Worm (Caenorhabditis elegans) whole organism, L4 larva: ENCODE results near the gene B0495.9.
A peak's percentile ranks its signal among the peaks of the same experiment; 100 is the strongest.

Source experiments
- F10B5.3 ChIP-seq: sonication (generic microtip); optimal IDR thresholded peaks from 2 replicates; lab custom pipeline; 2016; ENCODE audit warnings: mild to moderate bottlenecking, missing genetic modification characterization, missing compliant biosample characterization
- F37D6.2 ChIP-seq: sonication (generic microtip); optimal IDR thresholded peaks from 2 replicates; lab custom pipeline; 2016; ENCODE audit warnings: mild to moderate bottlenecking, missing genetic modification characterization, missing compliant biosample characterization
- F44E2.7 ChIP-seq: fragments of 200-800 bp; sonication (Bioruptor generic); IDR thresholded peaks from 2 replicates; pipeline ENCODE4 v2.1.2; 2022; ENCODE audit warnings: missing genetic modification characterization, missing compliant biosample characterization
- T20F7.1 ChIP-seq: fragments of 200-800 bp; sonication (Bioruptor generic); optimal IDR thresholded peaks from 2 replicates; lab custom pipeline; 2018; ENCODE audit warnings: mild to moderate bottlenecking, missing genetic modification characterization, missing compliant biosample characterization
- T26A8.4 ChIP-seq: fragments of 200-800 bp; sonication (Bioruptor generic); IDR thresholded peaks from 2 replicates; pipeline ENCODE4 v1.3.6; 2022; ENCODE audit warnings: missing genetic modification characterization, missing compliant biosample characterization
- Y105C5A.15 ChIP-seq: fragments of 200-800 bp; sonication (Bioruptor generic); IDR thresholded peaks from 2 replicates; pipeline ENCODE4 v1.3.6; 2022; ENCODE audit warnings: missing genetic modification characterization, missing compliant biosample characterization
- ZK337.2 ChIP-seq: fragments of 200-800 bp; sonication (Bioruptor generic); IDR thresholded peaks from 2 replicates; pipeline ENCODE4 v1.3.6; 2022; ENCODE audit warnings: missing genetic modification reagents, missing genetic modification characterization, missing compliant biosample characterization
- aha-1 ChIP-seq: fragments of 150-350 bp; peaks from one replicate; lab custom pipeline; 2014; ENCODE audit warnings: missing biosample characterization, missing genetic modification characterization
- attf-4 ChIP-seq: sonication (generic microtip); optimal IDR thresholded peaks from 3 replicates; lab custom pipeline; 2017; ENCODE audit warnings: missing biosample characterization, missing genetic modification characterization
- ceh-32 ChIP-seq: sonication (generic microtip); optimal IDR thresholded peaks from 2 replicates; lab custom pipeline; 2016; ENCODE audit warnings: mild to moderate bottlenecking, missing genetic modification characterization, missing compliant biosample characterization; ENCODE audit not compliant: poor library complexity
- ceh-44 ChIP-seq: fragments of 200-800 bp; sonication (Bioruptor generic); IDR thresholded peaks from 2 replicates; pipeline ENCODE4 v1.3.6; 2022; ENCODE audit warnings: missing genetic modification reagents, missing genetic modification characterization, missing compliant biosample characterization
- cey-2 ChIP-seq: sonication (generic microtip); optimal IDR thresholded peaks from 3 replicates; lab custom pipeline; 2017; ENCODE audit warnings: missing genetic modification characterization, mild to moderate bottlenecking, missing compliant biosample characterization, antibody characterized with exemption, borderline replicate concordance; ENCODE audit not compliant: insufficient read depth
- ctbp-1 ChIP-seq: fragments of 200-800 bp; sonication (Bioruptor generic); IDR thresholded peaks from 2 replicates; pipeline ENCODE4 v1.3.6; 2022; ENCODE audit warnings: missing genetic modification reagents, missing genetic modification characterization, missing compliant biosample characterization
- daf-12 ChIP-seq: fragments of 150-350 bp; optimal IDR thresholded peaks from 2 replicates; lab custom pipeline; 2014; ENCODE audit warnings: missing biosample characterization, missing genetic modification reagents, missing genetic modification characterization
- daf-16 ChIP-seq, 3 experiments: sonication (generic microtip); optimal IDR thresholded peaks; 2 replicates each; lab custom pipeline; 2016 to 2017; ENCODE audit warnings: missing genetic modification characterization in 3 of 3, missing genetic modification reagents in 3 of 3, mild to moderate bottlenecking in 2 of 3, missing compliant biosample characterization in 2 of 3, missing biosample characterization in 1 of 3, moderate library complexity in 1 of 3
- daf-19 ChIP-seq: fragments of 200-800 bp; sonication (Bioruptor generic); conservative IDR thresholded peaks from 2 replicates; pipeline ENCODE4 v1.3.6; 2022; ENCODE audit warnings: missing genetic modification characterization, missing compliant biosample characterization
- fkh-10 ChIP-seq: fragments of 150-350 bp; optimal IDR thresholded peaks from 2 replicates; lab custom pipeline; 2014; ENCODE audit warnings: missing biosample characterization, missing genetic modification reagents, missing genetic modification characterization
- hlh-11 ChIP-seq: fragments of 200-800 bp; sonication (Bioruptor generic); optimal IDR thresholded peaks from 2 replicates; lab custom pipeline; 2018; ENCODE audit warnings: mild to moderate bottlenecking, missing genetic modification characterization, missing compliant biosample characterization
- hlh-30 ChIP-seq: sonication (generic microtip); optimal IDR thresholded peaks from 2 replicates; lab custom pipeline; 2017; ENCODE audit warnings: antibody characterized with exemption, mild to moderate bottlenecking, missing genetic modification characterization, missing compliant biosample characterization; ENCODE audit not compliant: insufficient read depth
- jun-1 ChIP-seq: fragments of 150-350 bp; optimal IDR thresholded peaks from 2 replicates; lab custom pipeline; 2014; ENCODE audit warnings: missing biosample characterization, missing genetic modification reagents, missing genetic modification characterization
- lin-1 ChIP-seq: fragments of 200-800 bp; sonication (Bioruptor generic); IDR thresholded peaks from 2 replicates; pipeline ENCODE4 v1.3.6; 2022; ENCODE audit warnings: missing genetic modification reagents, missing genetic modification characterization, missing compliant biosample characterization
- lin-29 ChIP-seq: fragments of 200-800 bp; sonication (Bioruptor generic); IDR thresholded peaks from 2 replicates; pipeline ENCODE4 v1.3.6; 2022; ENCODE audit warnings: missing genetic modification reagents, missing genetic modification characterization, missing compliant biosample characterization
- madf-9 ChIP-seq: fragments of 200-800 bp; sonication (Bioruptor generic); conservative IDR thresholded peaks from 2 replicates; pipeline ENCODE4 v1.3.6; 2022; ENCODE audit warnings: missing genetic modification reagents, missing genetic modification characterization, missing compliant biosample characterization
- mes-2 ChIP-seq: sonication (generic microtip); optimal IDR thresholded peaks from 2 replicates; lab custom pipeline; 2016; ENCODE audit warnings: missing genotype, mild to moderate bottlenecking, missing genetic modification characterization, missing compliant biosample characterization; ENCODE audit not compliant: poor library complexity, severe bottlenecking
- mxl-3 ChIP-seq: fragments of 200-800 bp; sonication (Bioruptor generic); optimal IDR thresholded peaks from 2 replicates; lab custom pipeline; 2018; ENCODE audit warnings: mild to moderate bottlenecking, missing genetic modification characterization, missing compliant biosample characterization
- nhr-111 ChIP-seq: fragments of 200-800 bp; sonication (Bioruptor generic); optimal IDR thresholded peaks from 2 replicates; lab custom pipeline; 2018; ENCODE audit warnings: mild to moderate bottlenecking, missing genetic modification characterization, missing compliant biosample characterization
- nhr-237 ChIP-seq: sonication (generic microtip); optimal IDR thresholded peaks from 2 replicates; lab custom pipeline; 2017; ENCODE audit warnings: missing biosample characterization, missing genetic modification characterization
- nhr-25 ChIP-seq: sonication (generic microtip); optimal IDR thresholded peaks from 2 replicates; lab custom pipeline; 2017; ENCODE audit warnings: missing genetic modification characterization, mild to moderate bottlenecking, missing compliant biosample characterization, antibody characterized with exemption, moderate library complexity, borderline replicate concordance; ENCODE audit not compliant: insufficient read depth
- nhr-76 ChIP-seq: fragments of 150-350 bp; optimal IDR thresholded peaks from 2 replicates; lab custom pipeline; 2014; ENCODE audit warnings: missing biosample characterization, missing genetic modification characterization
- rbr-2 ChIP-seq: sonication (generic microtip); optimal IDR thresholded peaks from 2 replicates; lab custom pipeline; 2016; ENCODE audit warnings: missing genotype, missing genetic modification characterization, missing compliant biosample characterization
- sdz-12 ChIP-seq: fragments of 200-800 bp; sonication (Bioruptor generic); optimal IDR thresholded peaks from 2 replicates; lab custom pipeline; 2018; ENCODE audit warnings: mild to moderate bottlenecking, missing genetic modification characterization, missing compliant biosample characterization
- set-16 ChIP-seq: fragments of 200-800 bp; sonication (Bioruptor generic); IDR thresholded peaks from 2 replicates; pipeline ENCODE4 v1.3.6; 2022; ENCODE audit warnings: missing genetic modification reagents, missing genetic modification characterization, missing compliant biosample characterization
- snpc-1.2 ChIP-seq: fragments of 200-800 bp; sonication (Bioruptor generic); IDR thresholded peaks from 2 replicates; pipeline ENCODE4 v1.3.6; 2022; ENCODE audit warnings: missing genetic modification reagents, missing genetic modification characterization, missing compliant biosample characterization
- tag-97 ChIP-seq: fragments of 200-800 bp; sonication (Bioruptor generic); IDR thresholded peaks from 2 replicates; pipeline ENCODE4 v1.3.6; 2022; ENCODE audit warnings: missing genetic modification characterization, missing compliant biosample characterization
- tra-1 ChIP-seq: fragments of 200-800 bp; sonication (Bioruptor generic); IDR thresholded peaks from 2 replicates; pipeline ENCODE4 v1.3.6; 2022; ENCODE audit warnings: missing genetic modification reagents, missing genetic modification characterization, missing compliant biosample characterization
- unc-39 ChIP-seq: sonication (generic microtip); optimal IDR thresholded peaks from 2 replicates; lab custom pipeline; 2017; ENCODE audit warnings: missing biosample characterization, missing genetic modification characterization
- unc-62 ChIP-seq, 3 experiments: fragments of 150-350 bp in 1 of 3; sonication (generic microtip); optimal IDR thresholded peaks in 2 of 3; peaks in 1 of 3; 1 replicate in 1 of 3; 2 replicates in 2 of 3; lab custom pipeline; 2014 to 2017; ENCODE audit warnings: missing biosample characterization in 3 of 3, missing genetic modification characterization in 3 of 3, missing genetic modification reagents in 3 of 3, missing genotype in 1 of 3
- vab-7 ChIP-seq: fragments of 200-800 bp; sonication (Bioruptor generic); IDR thresholded peaks from 2 replicates; pipeline ENCODE4 v1.3.6; 2022; ENCODE audit warnings: missing genetic modification reagents, missing genetic modification characterization, missing compliant biosample characterization
- zfp-2 ChIP-seq: sonication (generic microtip); optimal IDR thresholded peaks from 2 replicates; lab custom pipeline; 2016; ENCODE audit warnings: mild to moderate bottlenecking, missing genetic modification characterization, missing compliant biosample characterization
- zip-11 ChIP-seq: fragments of 200-800 bp; sonication (Bioruptor generic); IDR thresholded peaks from 2 replicates; pipeline ENCODE4 v1.3.6; 2022; ENCODE audit warnings: missing genetic modification characterization, missing compliant biosample characterization
- zip-2 ChIP-seq: fragments of 150-350 bp; optimal IDR thresholded peaks from 2 replicates; lab custom pipeline; 2014; ENCODE audit warnings: missing biosample characterization, missing genetic modification characterization
- ztf-7 ChIP-seq: fragments of 150-350 bp; optimal IDR thresholded peaks from 2 replicates; lab custom pipeline; 2014; ENCODE audit warnings: missing biosample characterization, missing genetic modification characterization

B0495.9 gene

DNA sequence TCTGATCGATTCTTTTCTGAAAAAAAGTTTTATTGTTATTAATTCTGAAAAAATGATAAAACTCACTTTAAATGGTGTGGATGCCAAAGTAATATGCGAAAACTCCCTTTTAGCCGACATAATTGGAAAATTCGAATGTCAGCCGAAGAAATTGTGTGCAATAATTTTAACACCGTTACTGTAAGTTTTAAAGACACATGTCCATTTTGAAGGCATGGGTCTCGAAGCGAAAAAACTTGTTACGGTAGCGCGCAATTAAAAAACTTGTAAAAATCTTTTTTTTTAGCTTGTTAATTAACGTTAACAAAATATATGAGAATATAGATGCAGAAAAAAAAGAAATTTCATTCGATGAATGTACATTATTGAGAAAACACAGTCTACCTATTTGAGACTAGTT, 18.1 kb downstream of the B0495.9 start, which contains the start of gene pid-1:
Gene pid-1 (minus strand): TSS at position 173 of the 400 bp plus-strand sequence.
- no peak for TF ChIP-seq rbr-2 (tag; lab: Kevin White, UChicago)
- TF ChIP-seq F37D6.2 (tag; lab: Kevin White, UChicago), result no peak
- no peak for TF ChIP-seq set-16 (GFP tag; lab: Robert Waterston, UW)
- TF ChIP-seq F10B5.3 (tag; lab: Kevin White, UChicago), result no peak
- no peak for TF ChIP-seq unc-39 (tag; lab: Kevin White, UChicago)
- no peak for TF ChIP-seq zip-2 (tag; lab: Kevin White, UChicago)
- no peak for TF ChIP-seq ceh-44 (GFP tag; lab: Robert Waterston, UW)
- TF ChIP-seq madf-9 (GFP tag; lab: Robert Waterston, UW), result no peak
- no peak for TF ChIP-seq ctbp-1 (GFP tag; lab: Robert Waterston, UW)
- TF ChIP-seq daf-12 (tag; lab: Kevin White, UChicago), result no peak
- no peak for TF ChIP-seq zfp-2 (tag; lab: Kevin White, UChicago)
- TF ChIP-seq lin-1 (GFP tag; lab: Robert Waterston, UW), result no peak
- TF ChIP-seq F44E2.7 (GFP tag; lab: Robert Waterston, UW), result no peak
- TF ChIP-seq ceh-32 (tag; lab: Kevin White, UChicago), result no peak
- no peak for TF ChIP-seq snpc-1.2 (GFP tag; lab: Robert Waterston, UW)
- TF ChIP-seq tra-1, result no peak
- TF ChIP-seq nhr-25 (tag; lab: Kevin White, UChicago), result no peak
- no peak for TF ChIP-seq ztf-7
- TF ChIP-seq lin-29 (GFP tag; lab: Robert Waterston, UW), result no peak
- no peak for TF ChIP-seq zip-11 (GFP tag; lab: Robert Waterston, UW)
- TF ChIP-seq, all 104 proteins: peak for 0

DNA sequence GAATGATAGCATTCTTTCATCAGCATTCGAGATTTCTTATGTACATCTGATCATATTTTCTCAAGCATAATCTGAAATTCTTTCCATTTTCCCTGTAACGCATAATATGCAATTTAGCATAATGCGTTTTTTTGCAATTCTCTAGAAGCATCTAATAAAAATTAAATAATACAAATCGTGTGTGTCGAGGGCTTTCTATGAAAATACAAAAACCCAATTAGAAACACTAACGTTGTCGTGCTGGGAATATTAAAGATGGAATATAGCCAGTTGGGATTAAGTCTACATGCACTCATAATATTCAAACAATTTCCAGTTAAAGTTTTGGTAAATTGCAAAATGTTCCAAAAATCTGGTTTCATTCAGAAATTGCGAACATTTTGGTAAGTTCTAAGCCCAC, 23.9 kb downstream of the B0495.9 start, which contains the start of gene F18A1.1:
Gene F18A1.1 (plus strand): TSS at position 301 of the 400 bp plus-strand sequence.
- TF ChIP-seq sdz-12 (no peak), nhr-237 (tag; lab: Kevin White, UChicago) (peak; percentile 19), attf-4 (no peak)
- TF ChIP-seq, all 104 proteins: peak for 1

DNA sequence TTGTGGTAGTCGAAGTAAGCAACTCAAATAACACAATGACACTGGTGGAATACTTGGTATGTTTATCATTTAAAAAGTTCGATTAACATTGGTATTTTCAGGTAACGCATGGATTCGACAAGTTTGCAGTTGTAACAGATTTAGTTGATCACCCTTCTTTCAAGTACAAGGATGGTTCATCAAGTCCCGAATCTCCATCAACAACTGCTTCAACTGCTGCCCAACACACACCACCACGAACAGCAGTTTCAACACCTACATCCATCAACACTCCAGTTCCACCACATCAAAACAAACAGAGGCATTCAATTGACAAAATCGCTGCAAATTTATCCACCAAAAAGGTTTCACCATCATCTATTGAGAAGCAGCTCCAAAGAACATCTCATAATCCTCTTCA, 26.0 kb downstream of the B0495.9 start:
- TF ChIP-seq snpc-1.2 (GFP tag; lab: Robert Waterston, UW) (peak; percentile 53; the same call in 1 of the 2 replicates), tag-97 (GFP tag; lab: Robert Waterston, UW) (no peak), unc-62 (GFP tag; optimal IDR thresholded peaks at IDR 0.05 in 1 of 2; lab: Kevin White, UChicago) (peak in 1 of 2 experiments; percentile 54), unc-62 (tag; optimal IDR thresholded peaks at IDR 0.05; lab: Kevin White, UChicago) (no peak)

- TF ChIP-seq nhr-111 (no peak), T20F7.1 (GFP tag; lab: Kevin White, UChicago) (no peak), hlh-30 (tag; lab: Kevin White, UChicago) (peak; percentile 12), nhr-76 (tag; lab: Kevin White, UChicago) (no peak), unc-62 (GFP tag; optimal IDR thresholded peaks at IDR 0.05 in 1 of 2; lab: Kevin White, UChicago) (peak in 1 of 2 experiments; percentile 86), unc-62 (tag; optimal IDR thresholded peaks at IDR 0.05; lab: Kevin White, UChicago) (no peak), daf-16 (GFP tag; optimal IDR thresholded peaks at IDR 0.05; lab: Kevin White, UChicago) (no peak), daf-16 (tag; optimal IDR thresholded peaks at IDR 0.05; lab: Kevin White, UChicago) (no peak), ZK337.2 (GFP tag; lab: Robert Waterston, UW) (no peak)
Measured at ce11 chrII:7681898-7682297, 26.6 kb downstream of the B0495.9 start, which contains the start of gene lin-26. lin-26 (plus strand) TSS chrII:7682198.

- TF ChIP-seq zip-2 (tag; lab: Kevin White, UChicago) (no peak), fkh-10 (no peak), T26A8.4 (GFP tag; lab: Robert Waterston, UW) (no peak), mes-2 (tag; lab: Kevin White, UChicago) (no peak), aha-1 (tag; lab: Kevin White, UChicago) (no peak), mxl-3 (GFP tag; lab: Kevin White, UChicago) (peak; percentile 6), nhr-76 (tag; lab: Kevin White, UChicago) (no peak), daf-19 (GFP tag; lab: Robert Waterston, UW) (no peak), Y105C5A.15 (no peak), cey-2 (no peak), lin-29 (GFP tag; lab: Robert Waterston, UW) (no peak), jun-1 (tag; lab: Kevin White, UChicago) (no peak), hlh-11 (tag; lab: Kevin White, UChicago) (peak; percentile 16), vab-7 (no peak)
Measured at ce11 chrII:7679499-7680012, 29.0 kb downstream of the B0495.9 start.
